Fruit fly (Drosophila melanogaster) whole organism, embryonic: Measurements from ENCODE around the gene CG5968.

ENCODE experiments used
- Abd-B ChIP-seq: fragments of 200-800 bp; sonication (Bioruptor generic); optimal IDR thresholded peaks from 2 replicates; lab custom pipeline; 2018; ENCODE audit warnings: missing biosample characterization, mild to moderate bottlenecking, missing genetic modification characterization, moderate library complexity
- BtbVII ChIP-seq: fragments of 200-800 bp; sonication (Bioruptor generic); optimal IDR thresholded peaks from 3 replicates; lab custom pipeline; 2017; ENCODE audit warnings: missing biosample characterization, mild to moderate bottlenecking, missing genetic modification characterization
- CG10147 ChIP-seq: fragments of 200-800 bp; sonication (Bioruptor generic); optimal IDR thresholded peaks from 2 replicates; lab custom pipeline; 2019; ENCODE audit warnings: missing biosample characterization, mild to moderate bottlenecking, missing genetic modification characterization, moderate library complexity
- CG10654 ChIP-seq: fragments of 200-800 bp; sonication (Bioruptor generic); optimal IDR thresholded peaks from 2 replicates; lab custom pipeline; 2016; ENCODE audit warnings: missing biosample characterization, missing genetic modification characterization
- CG13624 ChIP-seq: fragments of 200-800 bp; sonication (Bioruptor generic); optimal IDR thresholded peaks from 2 replicates; lab custom pipeline; 2016; ENCODE audit warnings: missing biosample characterization, missing genetic modification characterization
- CG13894 ChIP-seq: fragments of 200-800 bp; sonication (Bioruptor generic); optimal IDR thresholded peaks from 3 replicates; lab custom pipeline; 2018; ENCODE audit warnings: missing biosample characterization, mild to moderate bottlenecking, missing genetic modification characterization, moderate library complexity
- CG15011 ChIP-seq: fragments of 200-800 bp; sonication (Bioruptor generic); optimal IDR thresholded peaks from 3 replicates; lab custom pipeline; 2018; ENCODE audit warnings: missing biosample characterization, mild to moderate bottlenecking, missing genetic modification characterization
- CG15514 ChIP-seq: fragments of 200-800 bp; sonication (Bioruptor generic); optimal IDR thresholded peaks from 3 replicates; lab custom pipeline; 2017; ENCODE audit warnings: missing biosample characterization, missing genetic modification characterization, mild to moderate bottlenecking, moderate library complexity, missing genetic modification reagents
- CG16815 ChIP-seq: fragments of 200-800 bp; sonication (Bioruptor generic); optimal IDR thresholded peaks from 3 replicates; lab custom pipeline; 2017; ENCODE audit warnings: missing biosample characterization, mild to moderate bottlenecking, missing genetic modification characterization
- CG17568 ChIP-seq: fragments of 200-800 bp; sonication (Bioruptor generic); optimal IDR thresholded peaks from 2 replicates; lab custom pipeline; 2018; ENCODE audit warnings: missing biosample characterization, mild to moderate bottlenecking, missing genetic modification characterization, moderate library complexity
- CG17829 ChIP-seq: fragments of 200-800 bp; optimal IDR thresholded peaks from 2 replicates; lab custom pipeline; 2019; ENCODE audit warnings: missing biosample characterization, mild to moderate bottlenecking, missing genetic modification characterization, moderate library complexity
- CG18262 ChIP-seq: fragments of 200-800 bp; optimal IDR thresholded peaks from 3 replicates; lab custom pipeline; 2019; ENCODE audit warnings: missing biosample characterization, mild to moderate bottlenecking, missing genetic modification characterization, moderate library complexity
- CG18599 ChIP-seq: fragments of 200-800 bp; sonication (Bioruptor generic); optimal IDR thresholded peaks from 3 replicates; lab custom pipeline; 2017; ENCODE audit warnings: missing biosample characterization, missing genetic modification characterization, mild to moderate bottlenecking, moderate library complexity, missing genetic modification reagents
- CG2202 ChIP-seq: fragments of 200-800 bp; sonication (Bioruptor generic); optimal IDR thresholded peaks from 2 replicates; lab custom pipeline; 2018; ENCODE audit warnings: missing biosample characterization, mild to moderate bottlenecking, missing genetic modification characterization
- CG2678 ChIP-seq: fragments of 200-800 bp; sonication (Bioruptor generic); optimal IDR thresholded peaks from 3 replicates; lab custom pipeline; 2019; ENCODE audit warnings: missing biosample characterization, mild to moderate bottlenecking, missing genetic modification characterization, moderate library complexity
- CG2875 ChIP-seq: fragments of 200-800 bp; sonication (Bioruptor generic); optimal IDR thresholded peaks from 2 replicates; lab custom pipeline; 2017; ENCODE audit warnings: missing biosample characterization, mild to moderate bottlenecking, missing genetic modification characterization, missing genetic modification reagents
- CG4328 ChIP-seq: fragments of 200-800 bp; sonication (Bioruptor generic); optimal IDR thresholded peaks from 3 replicates; lab custom pipeline; 2017; ENCODE audit warnings: missing biosample characterization, missing genetic modification reagents, missing genetic modification characterization
- CG4707 ChIP-seq: fragments of 200-800 bp; sonication (Bioruptor generic); optimal IDR thresholded peaks from 2 replicates; lab custom pipeline; 2018; ENCODE audit warnings: missing biosample characterization, mild to moderate bottlenecking, missing genetic modification characterization, moderate library complexity
- CG4854 ChIP-seq: fragments of 200-800 bp; sonication (Bioruptor generic); optimal IDR thresholded peaks from 2 replicates; lab custom pipeline; 2016; ENCODE audit warnings: missing biosample characterization, missing genetic modification characterization, inconsistent platforms
- CG5180 ChIP-seq: fragments of 200-800 bp; sonication (Bioruptor generic); optimal IDR thresholded peaks from 3 replicates; lab custom pipeline; 2017; ENCODE audit warnings: missing biosample characterization, missing genetic modification characterization, mild to moderate bottlenecking, moderate library complexity, missing genetic modification reagents
- CG6689 ChIP-seq: fragments of 200-800 bp; sonication (Bioruptor generic); IDR thresholded peaks from 2 replicates; pipeline ENCODE4 v1.3.6; 2022; ENCODE audit warnings: missing biosample characterization, missing genetic modification characterization
- CG9932 ChIP-seq: fragments of 200-800 bp; sonication (Bioruptor generic); IDR thresholded peaks from 2 replicates; pipeline ENCODE4 v1.3.6; 2022; ENCODE audit warnings: missing biosample characterization, missing genetic modification characterization
- CHES-1-like ChIP-seq: fragments of 200-800 bp; sonication (Bioruptor generic); optimal IDR thresholded peaks from 2 replicates; lab custom pipeline; 2016; ENCODE audit warnings: missing biosample characterization, missing genetic modification characterization
- Deaf1 ChIP-seq: fragments of 200-800 bp; optimal IDR thresholded peaks from 3 replicates; lab custom pipeline; 2019; ENCODE audit warnings: missing biosample characterization, mild to moderate bottlenecking, missing genetic modification characterization, moderate library complexity
- Dfd ChIP-seq, 2 experiments: fragments of >200 bp; optimal IDR thresholded peaks; 2 replicates each; lab custom pipeline; 2017; ENCODE audit warnings: missing biosample characterization in 2 of 2, missing genetic modification characterization in 2 of 2
- Hand ChIP-seq: fragments of 200-800 bp; sonication (Bioruptor generic); optimal IDR thresholded peaks from 2 replicates; lab custom pipeline; 2017; ENCODE audit warnings: mild to moderate bottlenecking, missing biosample characterization, missing genetic modification reagents, missing genetic modification characterization
- Hr3 ChIP-seq: fragments of 200-800 bp; sonication (Bioruptor generic); optimal IDR thresholded peaks from 3 replicates; lab custom pipeline; 2016; ENCODE audit warnings: missing biosample characterization, missing genetic modification characterization
- Hr78 ChIP-seq, 2 experiments: fragments of 200-800 bp in 1 of 2; fragments of >200 bp in 1 of 2; sonication (Bioruptor generic) in 1 of 2; optimal IDR thresholded peaks; 2 replicates each; lab custom pipeline; 2017 to 2019; ENCODE audit warnings: missing biosample characterization in 2 of 2, missing genetic modification characterization in 2 of 2, mild to moderate bottlenecking in 1 of 2, moderate library complexity in 1 of 2
- Jarid2 ChIP-seq: fragments of 200-800 bp; sonication (Bioruptor generic); optimal IDR thresholded peaks from 3 replicates; lab custom pipeline; 2017; ENCODE audit warnings: mild to moderate bottlenecking, missing biosample characterization, missing genetic modification reagents, missing genetic modification characterization
- Meics ChIP-seq: fragments of 200-800 bp; sonication (Bioruptor generic); optimal IDR thresholded peaks from 2 replicates; lab custom pipeline; 2017; ENCODE audit warnings: missing biosample characterization, mild to moderate bottlenecking, missing genetic modification characterization
- NFAT ChIP-seq: fragments of 200-800 bp; sonication (Bioruptor generic); IDR thresholded peaks from 2 replicates; pipeline ENCODE4 v1.3.6; 2022; ENCODE audit warnings: missing biosample characterization, missing genetic modification characterization
- Oli ChIP-seq: fragments of 200-800 bp; sonication (Bioruptor generic); optimal IDR thresholded peaks from 2 replicates; lab custom pipeline; 2018; ENCODE audit warnings: missing biosample characterization, mild to moderate bottlenecking, missing genetic modification characterization, moderate library complexity
- Sox100B ChIP-seq: fragments of 200-800 bp; sonication (Bioruptor generic); optimal IDR thresholded peaks from 3 replicates; lab custom pipeline; 2018; ENCODE audit warnings: missing biosample characterization, mild to moderate bottlenecking, missing genetic modification characterization
- Vsx1 ChIP-seq: fragments of 200-800 bp; sonication (Bioruptor generic); optimal IDR thresholded peaks from 2 replicates; lab custom pipeline; 2017; ENCODE audit warnings: missing biosample characterization, mild to moderate bottlenecking, missing genetic modification characterization, missing genetic modification reagents
- al ChIP-seq: fragments of 200-800 bp; sonication (Bioruptor generic); IDR thresholded peaks from 2 replicates; pipeline ENCODE4 v1.3.6; 2022; ENCODE audit warnings: missing biosample characterization, missing genetic modification characterization
- bab2 ChIP-seq: fragments of 200-800 bp; sonication (Bioruptor generic); optimal IDR thresholded peaks from 2 replicates; lab custom pipeline; 2016; ENCODE audit warnings: missing biosample characterization, missing genetic modification characterization
- cad ChIP-seq: fragments of >200 bp; optimal IDR thresholded peaks from 2 replicates; lab custom pipeline; 2017; ENCODE audit warnings: missing biosample characterization, missing genetic modification characterization
- ci ChIP-seq: fragments of 200-800 bp; sonication (Bioruptor generic); IDR thresholded peaks from 3 replicates; pipeline ENCODE4 v1.3.6; 2022; ENCODE audit warnings: missing biosample characterization, missing genetic modification characterization
- crol ChIP-seq: fragments of 200-800 bp; sonication (Bioruptor generic); IDR thresholded peaks from 2 replicates; pipeline ENCODE4 v1.3.6; 2022; ENCODE audit warnings: missing biosample characterization, missing genetic modification characterization
- gem ChIP-seq: fragments of 200-800 bp; sonication (Bioruptor generic); optimal IDR thresholded peaks from 2 replicates; lab custom pipeline; 2019; ENCODE audit warnings: missing biosample characterization, mild to moderate bottlenecking, missing genetic modification characterization, moderate library complexity
- hb ChIP-seq: fragments of 200-800 bp; sonication (Bioruptor generic); IDR thresholded peaks from 3 replicates; pipeline ENCODE4 v1.3.6; 2022; ENCODE audit warnings: missing biosample characterization, missing genetic modification characterization; ENCODE audit not compliant: partially characterized antibody
- ind ChIP-seq: fragments of 200-800 bp; sonication (Bioruptor generic); optimal IDR thresholded peaks from 3 replicates; lab custom pipeline; 2016; ENCODE audit warnings: missing biosample characterization, missing genetic modification characterization
- insv ChIP-seq, 2 experiments: fragments of 200-800 bp; sonication (Bioruptor generic); optimal IDR thresholded peaks; 3 replicates each; lab custom pipeline; 2016 to 2018; ENCODE audit warnings: missing biosample characterization in 2 of 2, missing genetic modification characterization in 2 of 2
- lbe ChIP-seq: fragments of 200-800 bp; sonication (Bioruptor generic); optimal IDR thresholded peaks from 2 replicates; lab custom pipeline; 2016; ENCODE audit warnings: missing biosample characterization, mild to moderate bottlenecking, missing genetic modification characterization
- mld ChIP-seq: fragments of 200-800 bp; sonication (Bioruptor generic); IDR thresholded peaks from 3 replicates; pipeline ENCODE4 v1.3.6; 2022; ENCODE audit warnings: missing biosample characterization, missing genetic modification characterization; ENCODE audit not compliant: partially characterized antibody
- row ChIP-seq: fragments of 200-800 bp; sonication (Bioruptor generic); IDR thresholded peaks from 3 replicates; pipeline ENCODE4 v1.3.6; 2022; ENCODE audit warnings: missing biosample characterization, missing genetic modification characterization
- tx ChIP-seq: fragments of 200-800 bp; sonication (Bioruptor generic); optimal IDR thresholded peaks from 2 replicates; lab custom pipeline; 2016; ENCODE audit warnings: missing biosample characterization, missing genetic modification characterization
- wdn ChIP-seq: fragments of 200-800 bp; sonication (Bioruptor generic); IDR thresholded peaks from 2 replicates; pipeline ENCODE4 v1.3.6; 2022; ENCODE audit warnings: missing biosample characterization, missing genetic modification characterization

CG5968 gene

dm6 chr2L:16547652-16548417, 1.9 kb downstream of the CG5968 start (continued):
- TF ChIP-seq CG17829 (tag; lab: Kevin White, UChicago), result peak; percentile 0
- no peak for TF ChIP-seq hb (GFP tag; lab: Robert Waterston, UW)
- TF ChIP-seq CG15514 (GFP tag; lab: Kevin White, UChicago), result peak; percentile 71
- TF ChIP-seq CG13894 (tag; lab: Kevin White, UChicago), result peak; percentile 93
- peak; percentile 7 for TF ChIP-seq Vsx1 (GFP tag; lab: Kevin White, UChicago)
- peak; percentile 34 for TF ChIP-seq Hr3 (GFP tag; lab: Kevin White, UChicago)
- peak; percentile 81 for TF ChIP-seq gem
- peak; percentile 95 for TF ChIP-seq CG18599 (GFP tag; lab: Kevin White, UChicago)
- peak; percentile 68 for TF ChIP-seq Oli (tag; lab: Kevin White, UChicago)
- peak; percentile 31 for TF ChIP-seq CG5180 (GFP tag; lab: Kevin White, UChicago)
- TF ChIP-seq lbe (GFP tag; lab: Kevin White, UChicago), result no peak
- TF ChIP-seq Abd-B, result no peak
- peak; percentile 90 for TF ChIP-seq Hand
- no peak for TF ChIP-seq CG13624 (GFP tag; lab: Kevin White, UChicago)
- peak; percentile 20 for TF ChIP-seq CG10654 (GFP tag; lab: Kevin White, UChicago)
- TF ChIP-seq CG9932 (GFP tag; lab: Robert Waterston, UW), result peak; percentile 62
- TF ChIP-seq CG4707, result peak; percentile 38
- TF ChIP-seq CG2202 (tag; lab: Kevin White, UChicago), result no peak
- TF ChIP-seq CG2875, result no peak
- TF ChIP-seq Sox100B (GFP tag; lab: Kevin White, UChicago), result peak; percentile 40
- TF ChIP-seq CG2678, result peak; percentile 91
- peak; percentile 51 for TF ChIP-seq CHES-1-like (GFP tag; lab: Kevin White, UChicago)
- TF ChIP-seq CG4328 (GFP tag; lab: Kevin White, UChicago), result peak; percentile 38
- TF ChIP-seq CG10147 (GFP tag; lab: Kevin White, UChicago), result peak; percentile 26
- peak in 1 of 2 experiments; percentile 88 for TF ChIP-seq Hr78 (GFP tag; optimal IDR thresholded peaks at IDR 0.05; lab: Kevin White, UChicago)
- peak; percentile 78 for TF ChIP-seq Deaf1 (tag; lab: Kevin White, UChicago)
- no peak for TF ChIP-seq wdn
- no peak for TF ChIP-seq NFAT (GFP tag; lab: Robert Waterston, UW)
- peak; percentile 32 for TF ChIP-seq CG18262 (tag; lab: Kevin White, UChicago)
- peak; percentile 59 for TF ChIP-seq row (GFP tag; lab: Robert Waterston, UW)
- peak; percentile 89 for TF ChIP-seq Meics (GFP tag; lab: Kevin White, UChicago)
- peak; percentile 71; the same call in 1 of the 3 replicates for TF ChIP-seq ci (GFP tag; lab: Robert Waterston, UW)
- peak; percentile 23 for TF ChIP-seq tx (GFP tag; lab: Kevin White, UChicago)
- peak; percentile 35 for TF ChIP-seq bab2 (GFP tag; lab: Kevin White, UChicago)
- no peak for TF ChIP-seq insv (GFP tag; optimal IDR thresholded peaks at IDR 0.05; lab: Kevin White, UChicago)
- TF ChIP-seq Jarid2 (GFP tag; lab: Kevin White, UChicago), result peak; percentile 21
- TF ChIP-seq mld (GFP tag; lab: Robert Waterston, UW), result 0 out of 3 replicates have a peak, but pooled peaks have one; percentile 26
- TF ChIP-seq Dfd (GFP tag; optimal IDR thresholded peaks at IDR 0.05; lab: Kevin White, UChicago), result no peak
- TF ChIP-seq al (GFP tag; lab: Robert Waterston, UW), result 0 out of 2 replicates have a peak, but pooled peaks have one; percentile 20
- peak; percentile 78 for TF ChIP-seq BtbVII (GFP tag; lab: Kevin White, UChicago)
- TF ChIP-seq crol (GFP tag; lab: Robert Waterston, UW), result no peak
- TF ChIP-seq CG6689 (GFP tag; lab: Robert Waterston, UW), result peak; percentile 65
- TF ChIP-seq CG4854 (GFP tag; lab: Kevin White, UChicago), result no peak
- peak; percentile 35 for TF ChIP-seq CG16815 (GFP tag; lab: Kevin White, UChicago)
- peak; percentile 72 for TF ChIP-seq CG15011 (GFP tag; lab: Kevin White, UChicago)
- TF ChIP-seq cad (GFP tag; lab: Kevin White, UChicago), result no peak
- peak; percentile 43 for TF ChIP-seq ind (GFP tag; lab: Kevin White, UChicago)
- TF ChIP-seq CG17568, result peak; percentile 59
